Fruit fly (Drosophila melanogaster) whole organism, embryonic: Measurements from ENCODE around the gene Gpdh1.

Experiments
- BEAF-32 ChIP-seq: fragments of 200-800 bp; sonication (Bioruptor generic); optimal IDR thresholded peaks from 3 replicates; lab custom pipeline; 2017; ENCODE audit warnings: missing biosample characterization, missing genetic modification characterization, mild to moderate bottlenecking, moderate library complexity, missing genetic modification reagents
- CG12659 ChIP-seq: fragments of 200-800 bp; sonication (Bioruptor generic); optimal IDR thresholded peaks from 3 replicates; lab custom pipeline; 2017; ENCODE audit warnings: mild to moderate bottlenecking, missing biosample characterization, missing genetic modification reagents, missing genetic modification characterization
- CG14050 ChIP-seq: fragments of 200-800 bp; sonication (Bioruptor generic); IDR thresholded peaks from 3 replicates; pipeline ENCODE4 v1.3.6; 2022; ENCODE audit warnings: missing biosample characterization, missing genetic modification characterization
- CG16815 ChIP-seq: fragments of 200-800 bp; sonication (Bioruptor generic); optimal IDR thresholded peaks from 3 replicates; lab custom pipeline; 2017; ENCODE audit warnings: missing biosample characterization, mild to moderate bottlenecking, missing genetic modification characterization
- CG17328 ChIP-seq: fragments of 200-800 bp; sonication (Bioruptor generic); IDR thresholded peaks from 2 replicates; pipeline ENCODE4 v1.3.6; 2022; ENCODE audit warnings: missing biosample characterization, missing genetic modification characterization
- CG17612 ChIP-seq: fragments of 200-800 bp; sonication (Bioruptor generic); IDR thresholded peaks from 2 replicates; pipeline ENCODE4 v1.3.6; 2022; ENCODE audit warnings: missing biosample characterization, missing genetic modification characterization
- CG17802 ChIP-seq: fragments of 200-800 bp; sonication (Bioruptor generic); optimal IDR thresholded peaks from 2 replicates; lab custom pipeline; 2018; ENCODE audit warnings: missing biosample characterization, mild to moderate bottlenecking, missing genetic modification characterization, moderate library complexity
- CG17829 ChIP-seq: fragments of 200-800 bp; optimal IDR thresholded peaks from 2 replicates; lab custom pipeline; 2019; ENCODE audit warnings: missing biosample characterization, mild to moderate bottlenecking, missing genetic modification characterization, moderate library complexity
- CG1832 ChIP-seq: fragments of 200-800 bp; sonication (Bioruptor generic); optimal IDR thresholded peaks from 2 replicates; lab custom pipeline; 2017; ENCODE audit warnings: missing biosample characterization, mild to moderate bottlenecking, missing genetic modification characterization, inconsistent platforms
- CG2129 ChIP-seq: fragments of 200-800 bp; sonication (Bioruptor generic); IDR thresholded peaks from 2 replicates; pipeline ENCODE4 v1.3.6; 2022; ENCODE audit warnings: missing biosample characterization, missing genetic modification characterization; ENCODE audit not compliant: partially characterized antibody
- CG2678 ChIP-seq: fragments of 200-800 bp; sonication (Bioruptor generic); optimal IDR thresholded peaks from 3 replicates; lab custom pipeline; 2019; ENCODE audit warnings: missing biosample characterization, mild to moderate bottlenecking, missing genetic modification characterization, moderate library complexity
- CG34376 ChIP-seq: fragments of 200-800 bp; sonication (Bioruptor generic); optimal IDR thresholded peaks from 2 replicates; lab custom pipeline; 2018; ENCODE audit warnings: missing biosample characterization, mild to moderate bottlenecking, missing genetic modification characterization
- CG4328 ChIP-seq: fragments of 200-800 bp; sonication (Bioruptor generic); optimal IDR thresholded peaks from 3 replicates; lab custom pipeline; 2017; ENCODE audit warnings: missing biosample characterization, missing genetic modification reagents, missing genetic modification characterization
- CG4730 ChIP-seq: fragments of 200-800 bp; sonication (Bioruptor generic); IDR thresholded peaks from 2 replicates; pipeline ENCODE4 v1.3.6; 2022; ENCODE audit warnings: missing biosample characterization, missing genetic modification characterization
- CG4854 ChIP-seq: fragments of 200-800 bp; sonication (Bioruptor generic); optimal IDR thresholded peaks from 2 replicates; lab custom pipeline; 2016; ENCODE audit warnings: missing biosample characterization, missing genetic modification characterization, inconsistent platforms
- CG8290 ChIP-seq, 3 experiments: fragments of 200-800 bp; sonication (Bioruptor generic); optimal IDR thresholded peaks; 2 replicates each; lab custom pipeline; 2016 to 2019; ENCODE audit warnings: missing biosample characterization in 3 of 3, missing genetic modification characterization in 3 of 3, mild to moderate bottlenecking in 2 of 3, moderate library complexity in 1 of 3
- CkIIα-i1 ChIP-seq: fragments of 200-800 bp; sonication (Bioruptor generic); IDR thresholded peaks from 2 replicates; pipeline ENCODE4 v1.3.6; 2022; ENCODE audit warnings: missing biosample characterization, missing genetic modification characterization
- Dbx ChIP-seq: fragments of 200-800 bp; sonication (Bioruptor generic); IDR thresholded peaks from 3 replicates; pipeline ENCODE4 v1.3.6; 2022; ENCODE audit warnings: missing biosample characterization, missing genetic modification characterization
- Dek ChIP-seq: fragments of 200-800 bp; sonication (Bioruptor generic); optimal IDR thresholded peaks from 3 replicates; lab custom pipeline; 2019; ENCODE audit warnings: missing biosample characterization, mild to moderate bottlenecking, missing genetic modification characterization, moderate library complexity
- Ets97D ChIP-seq: fragments of 200-800 bp; sonication (Bioruptor generic); optimal IDR thresholded peaks from 3 replicates; lab custom pipeline; 2016; ENCODE audit warnings: missing biosample characterization, missing genetic modification characterization
- Fer1 ChIP-seq: fragments of 200-800 bp; sonication (Bioruptor generic); optimal IDR thresholded peaks from 2 replicates; lab custom pipeline; 2017; ENCODE audit warnings: missing biosample characterization, mild to moderate bottlenecking, missing genetic modification characterization
- Fer3 ChIP-seq: fragments of 200-800 bp; sonication (Bioruptor generic); optimal IDR thresholded peaks from 2 replicates; lab custom pipeline; 2018; ENCODE audit warnings: missing biosample characterization, mild to moderate bottlenecking, missing genetic modification characterization, moderate library complexity
- Gug ChIP-seq: fragments of 200-800 bp; sonication (Bioruptor generic); IDR thresholded peaks from 4 replicates; pipeline ENCODE4 v1.3.6; 2022; ENCODE audit warnings: missing biosample characterization, missing genetic modification characterization
- Hr39 ChIP-seq: fragments of >200 bp; optimal IDR thresholded peaks from 2 replicates; lab custom pipeline; 2017
- Kr ChIP-seq: fragments of 200-800 bp; sonication (Bioruptor generic); optimal IDR thresholded peaks from 2 replicates; lab custom pipeline; 2017; ENCODE audit warnings: missing biosample characterization, mild to moderate bottlenecking, missing genetic modification characterization
- Med ChIP-seq: fragments of 200-800 bp; sonication (Bioruptor generic); peaks from one replicate; lab custom pipeline; 2016; ENCODE audit warnings: missing biosample characterization, missing genetic modification characterization, mild to moderate bottlenecking, inconsistent platforms, moderate library complexity
- Meics ChIP-seq: fragments of 200-800 bp; sonication (Bioruptor generic); optimal IDR thresholded peaks from 2 replicates; lab custom pipeline; 2017; ENCODE audit warnings: missing biosample characterization, mild to moderate bottlenecking, missing genetic modification characterization
- Ravus ChIP-seq: fragments of 200-800 bp; sonication (Bioruptor generic); IDR thresholded peaks from 2 replicates; pipeline ENCODE4 v1.3.6; 2022; ENCODE audit warnings: missing biosample characterization, missing genetic modification characterization
- Rfx ChIP-seq: fragments of 200-800 bp; sonication (Bioruptor generic); IDR thresholded peaks from 2 replicates; pipeline ENCODE4 v1.3.6; 2022; ENCODE audit warnings: missing biosample characterization, missing genetic modification characterization
- Spps ChIP-seq: fragments of 200-800 bp; sonication (Bioruptor generic); optimal IDR thresholded peaks from 2 replicates; lab custom pipeline; 2018; ENCODE audit warnings: missing biosample characterization, mild to moderate bottlenecking, missing genetic modification characterization
- Xbp1 ChIP-seq: fragments of 200-800 bp; sonication (Bioruptor generic); optimal IDR thresholded peaks from 3 replicates; lab custom pipeline; 2016; ENCODE audit warnings: missing biosample characterization, mild to moderate bottlenecking, missing genetic modification characterization
- ash1 ChIP-seq: fragments of 200-800 bp; sonication (Bioruptor generic); optimal IDR thresholded peaks from 2 replicates; lab custom pipeline; 2018; ENCODE audit warnings: missing biosample characterization, mild to moderate bottlenecking, missing genetic modification characterization
- cad ChIP-seq: fragments of >200 bp; optimal IDR thresholded peaks from 2 replicates; lab custom pipeline; 2017; ENCODE audit warnings: missing biosample characterization, missing genetic modification characterization
- dmrt11E ChIP-seq: fragments of 200-800 bp; sonication (Bioruptor generic); optimal IDR thresholded peaks from 3 replicates; lab custom pipeline; 2018; ENCODE audit warnings: missing biosample characterization, mild to moderate bottlenecking, missing genetic modification characterization, moderate library complexity
- exex ChIP-seq: fragments of 200-800 bp; sonication (Bioruptor generic); optimal IDR thresholded peaks from 4 replicates; lab custom pipeline; 2018; ENCODE audit warnings: missing biosample characterization, mild to moderate bottlenecking, missing genetic modification characterization, moderate library complexity
- fd64A ChIP-seq: fragments of 200-800 bp; sonication (Bioruptor generic); optimal IDR thresholded peaks from 3 replicates; lab custom pipeline; 2018; ENCODE audit warnings: missing biosample characterization, mild to moderate bottlenecking, missing genetic modification characterization
- fru ChIP-seq: fragments of >200 bp; optimal IDR thresholded peaks from 2 replicates; lab custom pipeline; 2017
- gro ChIP-seq: fragments of 200-800 bp; sonication (Bioruptor generic); optimal IDR thresholded peaks from 2 replicates; lab custom pipeline; 2016; ENCODE audit warnings: missing biosample characterization, missing genetic modification characterization
- jing ChIP-seq: fragments of 200-800 bp; sonication (Bioruptor generic); optimal IDR thresholded peaks from 2 replicates; lab custom pipeline; 2018; ENCODE audit warnings: missing biosample characterization, mild to moderate bottlenecking, missing genetic modification characterization
- mam ChIP-seq: fragments of 200-800 bp; sonication (Bioruptor generic); optimal IDR thresholded peaks from 3 replicates; lab custom pipeline; 2016; ENCODE audit warnings: missing biosample characterization, missing genetic modification characterization
- nerfin-1 ChIP-seq: fragments of 200-800 bp; sonication (Bioruptor generic); optimal IDR thresholded peaks from 3 replicates; lab custom pipeline; 2019; ENCODE audit warnings: missing biosample characterization, mild to moderate bottlenecking, missing genetic modification characterization, moderate library complexity
- pan ChIP-seq, 4 experiments: fragments of >200 bp in 3 of 4; fragments of 200-800 bp in 1 of 4; sonication (Bioruptor generic) in 1 of 4; optimal IDR thresholded peaks in 3 of 4; IDR thresholded peaks in 1 of 4; 2 replicates each; pipeline versions ENCODE4 v1.3.6 to Lab custom; 2017 to 2022; ENCODE audit warnings: missing biosample characterization in 2 of 4, missing genetic modification characterization in 2 of 4, mixed read lengths in 1 of 4
- pfk ChIP-seq: fragments of 200-800 bp; sonication (Bioruptor generic); optimal IDR thresholded peaks from 2 replicates; lab custom pipeline; 2018; ENCODE audit warnings: missing biosample characterization, mild to moderate bottlenecking, missing genetic modification characterization, moderate library complexity
- prd ChIP-seq, 3 experiments: fragments of >200 bp in 2 of 3; fragments of 200-800 bp in 1 of 3; sonication (Bioruptor generic) in 1 of 3; optimal IDR thresholded peaks in 2 of 3; IDR thresholded peaks in 1 of 3; 2 replicates in 2 of 3; 3 replicates in 1 of 3; pipeline versions ENCODE4 v1.3.6 to Lab custom; 2017 to 2022; ENCODE audit warnings: missing biosample characterization in 1 of 3, missing genetic modification characterization in 1 of 3
- psq ChIP-seq: fragments of 200-800 bp; sonication (Bioruptor generic); optimal IDR thresholded peaks from 2 replicates; lab custom pipeline; 2017; ENCODE audit warnings: missing biosample characterization, missing genetic modification characterization
- ssp ChIP-seq: fragments of 200-800 bp; sonication (Bioruptor generic); IDR thresholded peaks from 2 replicates; pipeline ENCODE4 v1.3.6; 2022; ENCODE audit warnings: missing biosample characterization, missing genetic modification characterization
- tin ChIP-seq: fragments of 200-800 bp; sonication (Bioruptor generic); optimal IDR thresholded peaks from 3 replicates; lab custom pipeline; 2016; ENCODE audit warnings: missing biosample characterization, missing genetic modification characterization
- trh ChIP-seq: fragments of 200-800 bp; sonication (Bioruptor generic); optimal IDR thresholded peaks from 2 replicates; lab custom pipeline; 2016; ENCODE audit warnings: missing biosample characterization, missing genetic modification characterization
- twi ChIP-seq: fragments of 200-800 bp; optimal IDR thresholded peaks from 2 replicates; lab custom pipeline; 2019; ENCODE audit warnings: missing biosample characterization, mild to moderate bottlenecking, missing genetic modification characterization, moderate library complexity

Gene Gpdh1

DNA sequence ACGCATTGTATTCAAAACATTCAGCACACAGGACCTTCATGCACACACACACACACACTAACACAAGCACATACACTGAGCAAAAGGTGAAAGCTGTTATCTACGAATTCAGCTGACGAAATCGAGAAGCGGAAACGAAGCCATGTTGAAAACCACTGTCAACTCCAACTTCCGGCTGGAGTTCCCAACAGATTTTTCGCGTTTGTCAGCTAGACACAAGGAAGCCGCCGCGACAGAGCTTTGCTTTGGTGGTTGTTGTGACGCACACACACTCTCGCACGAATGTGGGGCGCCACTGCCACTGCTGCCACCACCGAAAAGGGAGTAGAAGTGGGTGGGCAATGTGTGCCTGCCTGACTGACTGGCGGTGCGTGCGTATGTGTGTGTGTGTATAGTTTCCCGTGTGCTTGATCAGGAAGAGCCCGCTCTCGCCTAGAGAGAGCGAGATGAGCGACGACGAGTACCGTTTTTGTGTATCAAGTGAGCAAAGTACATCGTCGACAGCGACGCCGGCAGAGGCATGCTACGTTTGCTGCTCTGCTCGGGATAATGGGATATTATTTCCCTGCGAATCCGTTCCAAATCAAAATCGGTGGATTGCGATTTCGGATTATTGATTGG, 54.3 kb downstream of the Gpdh1 start (continued):
- TF ChIP-seq CG17328 (GFP tag; lab: Robert Waterston, UW) (peak; percentile 26; the same call in 1 of the 2 replicates), tin (GFP tag; lab: Kevin White, UChicago) (no peak), gro (GFP tag; lab: Kevin White, UChicago) (no peak), twi (peak; percentile 19), pfk (GFP tag; lab: Kevin White, UChicago) (no peak), dmrt11E (no peak), Dek (no peak), psq (GFP tag; lab: Kevin White, UChicago) (no peak), CG4854 (GFP tag; lab: Kevin White, UChicago) (no peak), ash1 (GFP tag; lab: Kevin White, UChicago) (no peak), Dbx (GFP tag; lab: Robert Waterston, UW) (peak; percentile 32; the same call in 1 of the 3 replicates), mam (GFP tag; lab: Kevin White, UChicago) (no peak), CG1832 (no peak), CG8290 (GFP tag; optimal IDR thresholded peaks at IDR 0.05; lab: Kevin White, UChicago) (peak; percentile 37), CG8290 (tag; optimal IDR thresholded peaks at IDR 0.05; lab: Kevin White, UChicago) (peak in 1 of 2 experiments; percentile 37), Ets97D (peak; percentile 97), jing (GFP tag; lab: Kevin White, UChicago) (no peak), CG2129 (GFP tag; lab: Robert Waterston, UW) (no peak), prd (optimal IDR thresholded peaks at IDR 0.05; lab: Kevin White, UChicago) (no peak), prd (GFP tag; IDR thresholded peaks at IDR 0.05; lab: Robert Waterston, UW) (no peak), pan (optimal IDR thresholded peaks at IDR 0.05; lab: Kevin White, UChicago) (no peak), pan (GFP tag; optimal IDR thresholded peaks at IDR 0.05 in 1 of 2, IDR thresholded peaks at IDR 0.05 in 1 of 2) (peak in 1 of 2 experiments; percentile 39), Gug (GFP tag; lab: Robert Waterston, UW) (no peak), CG17829 (tag; lab: Kevin White, UChicago) (peak; percentile 11), CG14050 (GFP tag; lab: Robert Waterston, UW) (no peak), CG4730 (no peak), CG34376 (GFP tag; lab: Kevin White, UChicago) (peak; percentile 82), CG4328 (GFP tag; lab: Kevin White, UChicago) (peak; percentile 84), CG12659 (GFP tag; lab: Kevin White, UChicago) (peak; percentile 32), CG2678 (no peak), nerfin-1 (tag; lab: Kevin White, UChicago) (peak; percentile 72), cad (GFP tag; lab: Kevin White, UChicago) (no peak), Fer1 (GFP tag; lab: Kevin White, UChicago) (peak; percentile 88), BEAF-32 (GFP tag; lab: Kevin White, UChicago) (no peak), fru (lab: Kevin White, UChicago) (no peak), fd64A (GFP tag; lab: Kevin White, UChicago) (peak; percentile 78), Spps (tag; lab: Kevin White, UChicago) (peak; percentile 30), Rfx (GFP tag; lab: Robert Waterston, UW) (peak; percentile 28; the same call in 1 of the 2 replicates), CG17612 (GFP tag; lab: Robert Waterston, UW) (no peak), CG17802 (tag; lab: Kevin White, UChicago) (no peak), Meics (GFP tag; lab: Kevin White, UChicago) (peak; percentile 63), Xbp1 (GFP tag; lab: Kevin White, UChicago) (no peak), ssp (GFP tag; lab: Robert Waterston, UW) (no peak), Med (GFP tag; lab: Kevin White, UChicago) (peak; percentile 94), exex (tag; lab: Kevin White, UChicago) (peak; percentile 4), Fer3 (tag; lab: Kevin White, UChicago) (peak; percentile 59), Kr (GFP tag; lab: Kevin White, UChicago) (no peak), Ravus (GFP tag; lab: Robert Waterston, UW) (no peak), trh (GFP tag; lab: Kevin White, UChicago) (no peak), Hr39 (lab: Kevin White, UChicago) (no peak), CkIIα-i1 (GFP tag; lab: Robert Waterston, UW) (no peak), CG16815 (no peak)
